Worm (Caenorhabditis elegans): ENCODE measurements around the gene T04A8.8.

T04A8.8 gene

DNA sequence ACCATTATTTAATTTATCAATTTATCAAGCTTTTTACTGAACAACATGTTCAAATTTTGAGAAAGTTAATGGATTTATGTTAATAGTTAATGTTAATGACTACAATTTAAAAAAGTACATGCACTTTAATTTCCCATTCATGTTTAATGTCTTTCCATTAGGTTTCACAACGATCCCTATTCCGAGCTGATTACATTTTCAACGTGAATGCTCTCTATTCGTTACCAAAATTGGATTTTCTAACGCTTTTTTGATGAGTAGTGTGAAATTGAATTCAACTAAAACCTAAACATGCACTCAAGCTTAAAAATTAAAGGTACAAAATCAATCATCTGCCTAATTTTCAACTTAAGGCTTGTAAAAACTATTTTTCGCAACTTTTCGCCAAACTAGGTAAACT is 36.4 kb upstream of the T04A8.8 start:
- TF ChIP-seq C34F6.9 (tag; optimal IDR thresholded peaks at IDR 0.05) (no peak), mab-5 (tag; optimal IDR thresholded peaks at IDR 0.05) (no peak), unc-39 (tag; optimal IDR thresholded peaks at IDR 0.05) (no peak), snpc-4 (tag; optimal IDR thresholded peaks at IDR 0.05) (no peak), ama-1 (optimal IDR thresholded peaks at IDR 0.05) (no peak), lin-39 (tag; optimal IDR thresholded peaks at IDR 0.05) (no peak), fos-1 (tag; optimal IDR thresholded peaks at IDR 0.05) (no peak), lsy-2 (tag; optimal IDR thresholded peaks at IDR 0.05) (no peak), ceh-82 (tag; optimal IDR thresholded peaks at IDR 0.05) (no peak), peb-1 (tag; optimal IDR thresholded peaks at IDR 0.05) (no peak), ztf-4 (tag; optimal IDR thresholded peaks at IDR 0.05) (no peak), gmeb-1 (tag; optimal IDR thresholded peaks at IDR 0.05) (no peak), dmd-4 (tag; optimal IDR thresholded peaks at IDR 0.05) (no peak), mbf-1 (tag; optimal IDR thresholded peaks at IDR 0.05) (no peak), alr-1 (tag; optimal IDR thresholded peaks at IDR 0.05) (no peak), ceh-16 (tag; optimal IDR thresholded peaks at IDR 0.05) (no peak), nhr-21 (tag; optimal IDR thresholded peaks at IDR 0.05) (no peak), egl-27 (tag; optimal IDR thresholded peaks at IDR 0.05) (no peak), ZK546.5 (tag; optimal IDR thresholded peaks at IDR 0.05) (no peak), zag-1 (tag; optimal IDR thresholded peaks at IDR 0.05) (no peak)

DNA sequence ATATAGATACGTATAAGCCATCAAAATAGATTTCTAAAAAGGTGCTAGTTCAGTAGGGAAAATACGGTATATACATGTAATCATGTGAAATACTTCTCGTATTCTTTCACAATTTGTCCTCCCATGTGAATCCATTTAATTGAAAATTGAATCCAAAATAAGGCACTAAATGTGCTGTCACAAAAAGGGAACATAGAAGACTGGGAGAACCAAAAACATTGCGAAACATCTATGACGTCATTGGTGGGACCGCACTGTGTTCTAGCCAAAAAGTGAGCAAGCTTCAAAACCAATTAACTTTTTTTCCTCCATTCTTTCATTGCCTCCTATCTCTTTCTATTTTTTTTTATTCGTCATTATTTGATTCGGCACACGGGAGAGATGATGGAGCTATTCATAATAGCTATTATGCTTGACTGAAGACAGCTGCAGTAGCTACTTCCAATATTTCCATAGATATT is 35.4 kb upstream of the T04A8.8 start, which contains the start of gene cdka-1:
TSS of gene cdka-1 (plus strand) at position 411 of the 461 bp plus-strand sequence.
- TF ChIP-seq nhr-6 (tag; optimal IDR thresholded peaks at IDR 0.05): no peak
- peak; percentile 77 for TF ChIP-seq zag-1 (tag; optimal IDR thresholded peaks at IDR 0.05)
- TF ChIP-seq lin-39 (tag; optimal IDR thresholded peaks at IDR 0.05): no peak
- peak; percentile 23 for TF ChIP-seq crh-2 (tag; optimal IDR thresholded peaks at IDR 0.05)
- TF ChIP-seq unc-55 (GFP tag; optimal IDR thresholded peaks at IDR 0.05): peak; percentile 77
- no peak for TF ChIP-seq blmp-1 (tag; optimal IDR thresholded peaks at IDR 0.05; ENCODE audit: insufficient read depth)
- TF ChIP-seq ztf-11 (tag; optimal IDR thresholded peaks at IDR 0.05): no peak
- no peak for TF ChIP-seq nhr-23 (tag; optimal IDR thresholded peaks at IDR 0.05)
- peak in 1 of 2 experiments; percentile 59 for TF ChIP-seq lsy-2 (tag; optimal IDR thresholded peaks at IDR 0.05)
- no peak for TF ChIP-seq sma-3 (GFP tag; optimal IDR thresholded peaks at IDR 0.05)
- TF ChIP-seq sma-9 (GFP tag; optimal IDR thresholded peaks at IDR 0.05): peak; percentile 55
- no peak for TF ChIP-seq sma-9 (tag; optimal IDR thresholded peaks at IDR 0.05)
- no peak for TF ChIP-seq mdl-1 (tag; optimal IDR thresholded peaks at IDR 0.05)
- no peak for TF ChIP-seq mab-5 (tag; optimal IDR thresholded peaks at IDR 0.05)
- TF ChIP-seq nhr-12 (tag; optimal IDR thresholded peaks at IDR 0.05): no peak
- no peak for TF ChIP-seq ZK546.5 (tag; optimal IDR thresholded peaks at IDR 0.05)
- TF ChIP-seq R02D3.7 (tag; optimal IDR thresholded peaks at IDR 0.05): no peak
- TF ChIP-seq nhr-77 (tag; optimal IDR thresholded peaks at IDR 0.05): no peak
- TF ChIP-seq ztf-1 (GFP tag; conservative IDR thresholded peaks at IDR 0.05): no peak
- no peak for TF ChIP-seq Y55F3AM.14 (GFP tag; optimal IDR thresholded peaks at IDR 0.05)
- no peak for TF ChIP-seq ceh-82 (tag; optimal IDR thresholded peaks at IDR 0.05)
- no peak for TF ChIP-seq skn-1 (tag; optimal IDR thresholded peaks at IDR 0.05)
- no peak for TF ChIP-seq nhr-237 (tag; optimal IDR thresholded peaks at IDR 0.05)
- TF ChIP-seq C34F6.9 (tag; optimal IDR thresholded peaks at IDR 0.05): peak; percentile 63
- no peak for TF ChIP-seq mbf-1 (tag; optimal IDR thresholded peaks at IDR 0.05)
- TF ChIP-seq nhr-11 (tag; optimal IDR thresholded peaks at IDR 0.05): no peak
- TF ChIP-seq aly-2 (tag; optimal IDR thresholded peaks at IDR 0.05): no peak
- TF ChIP-seq gmeb-1 (tag; optimal IDR thresholded peaks at IDR 0.05): no peak
- no peak for TF ChIP-seq snpc-4 (tag; optimal IDR thresholded peaks at IDR 0.05)
- TF ChIP-seq lin-13 (GFP tag; optimal IDR thresholded peaks at IDR 0.05): no peak
- no peak for TF ChIP-seq dmd-4 (tag; optimal IDR thresholded peaks at IDR 0.05)
- TF ChIP-seq sem-4 (tag; optimal IDR thresholded peaks at IDR 0.05): peak; percentile 37
- TF ChIP-seq egl-27 (tag; optimal IDR thresholded peaks at IDR 0.05): no peak
- TF ChIP-seq fos-1 (tag; optimal IDR thresholded peaks at IDR 0.05): no peak
- no peak for TF ChIP-seq unc-62 (GFP tag; optimal IDR thresholded peaks at IDR 0.05)

ce11 chrIII:4659426-4659825 is 34.4 kb upstream of the T04A8.8 start:
- no peak for TF ChIP-seq lin-39 (tag; optimal IDR thresholded peaks at IDR 0.05)
- peak; percentile 36 for TF ChIP-seq crh-2 (tag; optimal IDR thresholded peaks at IDR 0.05)
